Worm (Caenorhabditis elegans): Measurements from ENCODE around the gene rom-1.

Gene rom-1

ce11 chrIII:4879445-4879844 is 27.6 kb upstream of the rom-1 start, which contains the start of gene C35D10.1:
C35D10.1 (plus strand) TSS chrIII:4879745.
- TF ChIP-seq lin-13 (tag; optimal IDR thresholded peaks at IDR 0.05): no peak
- TF ChIP-seq bed-3 (GFP tag; optimal IDR thresholded peaks at IDR 0.05): no peak
- no peak for TF ChIP-seq flh-1 (GFP tag; optimal IDR thresholded peaks at IDR 0.05)
- TF ChIP-seq lsy-2 (tag; optimal IDR thresholded peaks at IDR 0.05): no peak
- no peak for TF ChIP-seq ceh-43 (GFP tag; optimal IDR thresholded peaks at IDR 0.05)

ce11 chrIII:4881955-4882354 is 25.0 kb upstream of the rom-1 start:
- no peak for TF ChIP-seq ces-1 (GFP tag; optimal IDR thresholded peaks at IDR 0.05)
- no peak for TF ChIP-seq ceh-39 (tag; optimal IDR thresholded peaks at IDR 0.05)
- no peak for TF ChIP-seq drap-1 (GFP tag; optimal IDR thresholded peaks at IDR 0.05)
- no peak for TF ChIP-seq unc-39 (tag; optimal IDR thresholded peaks at IDR 0.05)
- no peak for TF ChIP-seq M03D4.4 (tag; optimal IDR thresholded peaks at IDR 0.05)
- no peak for TF ChIP-seq nhr-76 (tag; optimal IDR thresholded peaks at IDR 0.05)
- no peak for TF ChIP-seq cnd-1 (tag; optimal IDR thresholded peaks at IDR 0.05)

ce11 chrIII:4883429-4883828 is 23.6 kb upstream of the rom-1 start, which contains the start of gene clec-5:
clec-5 (minus strand) TSS chrIII:4883606.
- TF ChIP-seq unc-62 (GFP tag; optimal IDR thresholded peaks at IDR 0.05) (no peak), bed-3 (GFP tag; optimal IDR thresholded peaks at IDR 0.05) (no peak), nhr-237 (tag; optimal IDR thresholded peaks at IDR 0.05) (no peak), hlh-1 (tag; optimal IDR thresholded peaks at IDR 0.05) (no peak), ces-1 (GFP tag; optimal IDR thresholded peaks at IDR 0.05) (no peak), lin-32 (GFP tag; optimal IDR thresholded peaks at IDR 0.05) (no peak), sem-2 (GFP tag; optimal IDR thresholded peaks at IDR 0.05) (no peak)

- no peak for TF ChIP-seq blmp-1 (tag; optimal IDR thresholded peaks at IDR 0.05)
- TF ChIP-seq lin-13 (tag; optimal IDR thresholded peaks at IDR 0.05): no peak
- TF ChIP-seq snpc-4 (tag; optimal IDR thresholded peaks at IDR 0.05): no peak
- TF ChIP-seq mls-2 (tag; optimal IDR thresholded peaks at IDR 0.05): no peak
- TF ChIP-seq M03D4.4 (tag; optimal IDR thresholded peaks at IDR 0.05): no peak
- no peak for TF ChIP-seq nhr-28 (tag; optimal IDR thresholded peaks at IDR 0.05)
- TF ChIP-seq nhr-2 (tag; optimal IDR thresholded peaks at IDR 0.05): no peak
- TF ChIP-seq lin-32 (GFP tag; optimal IDR thresholded peaks at IDR 0.05): no peak
- no peak for TF ChIP-seq zip-8 (tag; optimal IDR thresholded peaks at IDR 0.05)
- TF ChIP-seq hlh-1 (tag; optimal IDR thresholded peaks at IDR 0.05): no peak
- TF ChIP-seq sptf-1 (tag; optimal IDR thresholded peaks at IDR 0.05): no peak
- no peak for TF ChIP-seq unc-120 (tag; optimal IDR thresholded peaks at IDR 0.05; ENCODE audit: poor library complexity, severe bottlenecking)
- TF ChIP-seq mep-1 (tag; optimal IDR thresholded peaks at IDR 0.05): no peak
- no peak for TF ChIP-seq drap-1 (GFP tag; optimal IDR thresholded peaks at IDR 0.05)
- no peak for TF ChIP-seq tbx-8 (GFP tag; optimal IDR thresholded peaks at IDR 0.05)
- TF ChIP-seq lsy-2 (tag; optimal IDR thresholded peaks at IDR 0.05): no peak
These were observed 19.7 kb upstream of the rom-1 start, which contains the start of gene clec-6 for ce11 chrIII:4887291-4887690. clec-6 (minus strand) TSS chrIII:4887444.

- no peak for TF ChIP-seq ceh-39 (tag; optimal IDR thresholded peaks at IDR 0.05)
- TF ChIP-seq snpc-4 (tag; optimal IDR thresholded peaks at IDR 0.05): no peak
- no peak for TF ChIP-seq zip-8 (tag; optimal IDR thresholded peaks at IDR 0.05)
These were observed 16.0 kb upstream of the rom-1 start, which contains the start of gene F26F4.5 for ce11 chrIII:4890997-4891396. F26F4.5 (minus strand) TSS chrIII:4891252.

ce11 chrIII:4893540-4893939 is 13.5 kb upstream of the rom-1 start, which contains the start of gene F26F4.6:
F26F4.6 (minus strand) TSS chrIII:4893640.
- TF ChIP-seq unc-62 (GFP tag; optimal IDR thresholded peaks at IDR 0.05): no peak
- TF ChIP-seq lin-13 (tag; optimal IDR thresholded peaks at IDR 0.05): no peak
- no peak for TF ChIP-seq flh-1 (GFP tag; optimal IDR thresholded peaks at IDR 0.05)
- TF ChIP-seq nhr-12 (tag; optimal IDR thresholded peaks at IDR 0.05): no peak

ce11 chrIII:4895313-4895712 is 11.7 kb upstream of the rom-1 start:
- TF ChIP-seq snpc-4 (tag; optimal IDR thresholded peaks at IDR 0.05) (no peak), ces-1 (GFP tag; optimal IDR thresholded peaks at IDR 0.05) (no peak), ceh-43 (GFP tag; optimal IDR thresholded peaks at IDR 0.05) (no peak), lsy-2 (tag; optimal IDR thresholded peaks at IDR 0.05) (no peak), pha-4 (tag; optimal IDR thresholded peaks at IDR 0.05) (no peak), nhr-28 (tag; optimal IDR thresholded peaks at IDR 0.05) (no peak), unc-39 (tag; optimal IDR thresholded peaks at IDR 0.05) (no peak), ham-2 (GFP tag; optimal IDR thresholded peaks at IDR 0.05) (no peak), nhr-237 (tag; optimal IDR thresholded peaks at IDR 0.05) (no peak)

Measured in whole organism, mixed stage, embryonic.